Fruit fly (Drosophila melanogaster) whole organism, adult: ENCODE results near the gene CG10311.

Source experiments
- CG12768 ChIP-seq: fragments of 200-800 bp; sonication (Bioruptor generic); optimal IDR thresholded peaks from 2 replicates; lab custom pipeline; 2017; ENCODE audit warnings: missing biosample characterization, missing genetic modification characterization, mild to moderate bottlenecking, moderate library complexity, missing genetic modification reagents
- CG1620 ChIP-seq: fragments of 200-800 bp; sonication (Bioruptor generic); optimal IDR thresholded peaks from 2 replicates; lab custom pipeline; 2016; ENCODE audit warnings: missing biosample characterization, missing genetic modification characterization
- CG33017 ChIP-seq: fragments of 200-800 bp; sonication (Bioruptor generic); optimal IDR thresholded peaks from 2 replicates; lab custom pipeline; 2018; ENCODE audit warnings: missing biosample characterization, mild to moderate bottlenecking, missing genetic modification characterization, moderate library complexity
- CG5204 ChIP-seq: fragments of 200-800 bp; sonication (Bioruptor generic); optimal IDR thresholded peaks from 2 replicates; lab custom pipeline; 2016; ENCODE audit warnings: missing biosample characterization, missing genetic modification characterization
- toe ChIP-seq: fragments of 200-800 bp; sonication (Bioruptor generic); optimal IDR thresholded peaks from 2 replicates; lab custom pipeline; 2016; ENCODE audit warnings: missing biosample characterization, missing genetic modification characterization

DNA sequence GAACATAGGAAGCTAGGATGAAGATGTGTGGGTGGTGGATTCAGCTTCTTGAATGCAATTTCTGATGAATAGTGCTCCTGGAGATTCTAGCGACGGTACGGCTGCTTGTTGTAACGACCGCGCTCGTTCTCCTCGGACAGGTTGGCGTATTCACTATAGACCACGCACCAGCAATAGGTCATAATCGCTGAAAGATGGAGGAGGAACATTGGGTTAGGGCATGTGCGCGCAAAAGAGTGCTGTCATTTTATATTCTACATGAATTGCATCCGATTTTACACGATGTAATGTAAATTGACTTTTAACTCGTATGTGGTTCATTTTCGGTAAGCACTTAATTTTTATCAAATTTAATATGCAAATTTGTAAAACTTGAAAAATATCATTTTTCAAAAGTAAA lies 5.8 kb downstream of the CG10311 start:
- TF ChIP-seq CG1620 (GFP tag; lab: Kevin White, UChicago) (no peak), CG33017 (tag; lab: Kevin White, UChicago) (no peak), CG5204 (GFP tag; lab: Kevin White, UChicago) (no peak), CG12768 (GFP tag; lab: Kevin White, UChicago) (no peak), toe (no peak)
